Fruit fly (Drosophila melanogaster) S2 (cell line): Measurements from ENCODE around the gene Hsp22.

Experiments used
- CG8478 ChIP-seq: fragments of >200 bp; optimal IDR thresholded peaks from 2 replicates; lab custom pipeline; 2018
- CTCF ChIP-seq, 2 experiments: fragments of >200 bp; optimal IDR thresholded peaks; 2 replicates each; lab custom pipeline; 2018

DNA sequence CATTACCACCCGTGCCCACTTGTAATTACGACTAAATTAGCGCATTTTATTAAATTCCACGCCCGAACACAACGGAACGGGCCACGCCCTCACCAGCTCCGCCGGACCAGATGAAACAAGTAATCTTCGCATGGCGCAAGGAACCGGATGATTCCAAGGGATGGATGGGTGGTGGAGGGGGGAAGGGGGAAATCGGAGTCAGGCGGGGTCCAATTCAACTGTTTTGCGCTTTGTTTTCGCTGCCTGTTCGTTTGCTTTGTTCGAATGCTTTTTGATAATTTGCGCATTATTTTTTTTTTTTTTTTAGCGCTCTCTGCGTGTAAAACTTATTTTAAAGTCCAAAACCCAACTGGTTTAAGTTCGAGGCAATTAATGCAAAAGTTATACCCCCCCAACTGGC lies 24.0 kb downstream of the Hsp22 start:
- TF ChIP-seq CTCF (optimal IDR thresholded peaks at IDR 0.05; lab: Kevin White, UChicago) (no peak), CG8478 (lab: Kevin White, UChicago) (no peak)
